Worm (Caenorhabditis elegans): ENCODE data around the gene ave-1.

- TF ChIP-seq T22C8.4 (GFP tag; IDR thresholded peaks at IDR 0.05) (peak; percentile 51; the same call in 1 of the 2 replicates), klf-2 (GFP tag; conservative IDR thresholded peaks at IDR 0.05) (no peak), flt-1 (GFP tag; IDR thresholded peaks at IDR 0.05) (no peak), tab-1 (GFP tag; IDR thresholded peaks at IDR 0.05) (no peak), med-1 (GFP tag; optimal IDR thresholded peaks at IDR 0.05; ENCODE audit: insufficient read depth) (no peak), ztf-23 (GFP tag; IDR thresholded peaks at IDR 0.05) (no peak)
These were observed 47.7 kb upstream of the ave-1 start for ce11 chrIII:1543406-1544011.

Data from whole organism, midembryonic.